Worm (Caenorhabditis elegans) whole organism, L1 larva: ENCODE data around the gene prx-14.
"Not testable (repeated sequence)": the region's sequence is repeated elsewhere in the genome, so short reads cannot be mapped to it uniquely, and the experiment has no call there.

Experiments
- Y116A8C.19 ChIP-seq: sonication (generic microtip); optimal IDR thresholded peaks from 2 replicates; lab custom pipeline; 2016; ENCODE audit warnings: missing compliant biosample characterization, missing genetic modification characterization, borderline replicate concordance
- ama-1 ChIP-seq: fragments of 150-350 bp; optimal IDR thresholded peaks from 2 replicates; lab custom pipeline; 2014
- ceh-82 ChIP-seq, 3 experiments: fragments of 150-350 bp in 1 of 3; sonication (generic microtip) in 2 of 3; optimal IDR thresholded peaks; 2 replicates each; lab custom pipeline; 2014 to 2017; ENCODE audit warnings: missing biosample characterization in 3 of 3, missing genetic modification characterization in 3 of 3
- efl-1 ChIP-seq, 4 experiments: fragments of 150-350 bp; optimal IDR thresholded peaks in 3 of 4; peaks in 1 of 4; 1 replicate in 1 of 4; 2 replicates in 3 of 4; lab custom pipeline; 2014; ENCODE audit warnings: missing biosample characterization in 2 of 4, missing genetic modification characterization in 2 of 4, missing genetic modification reagents in 2 of 4
- egl-27 ChIP-seq, 2 experiments: fragments of 150-350 bp in 1 of 2; sonication (generic microtip); optimal IDR thresholded peaks; 3 replicates each; lab custom pipeline; 2017 to 2018; ENCODE audit warnings: missing biosample characterization in 2 of 2, missing genetic modification characterization in 2 of 2, missing genetic modification reagents in 2 of 2
- elt-3 ChIP-seq, 6 experiments: fragments of 150-350 bp in 1 of 6; sonication (generic microtip); optimal IDR thresholded peaks; 2 replicates each; lab custom pipeline; 2017 to 2018; ENCODE audit warnings: missing biosample characterization in 6 of 6, missing genetic modification characterization in 6 of 6, inconsistent platforms in 1 of 6
- fos-1 ChIP-seq: fragments of 150-350 bp; optimal IDR thresholded peaks from 2 replicates; lab custom pipeline; 2014; ENCODE audit warnings: missing biosample characterization, missing genetic modification characterization
- grh-1 ChIP-seq: fragments of 200-800 bp; sonication (Bioruptor generic); IDR thresholded peaks from 2 replicates; pipeline ENCODE4 v1.3.6; 2022; ENCODE audit warnings: missing genetic modification reagents, missing genetic modification characterization, missing compliant biosample characterization
- hlh-4 ChIP-seq: sonication (generic microtip); optimal IDR thresholded peaks from 2 replicates; lab custom pipeline; 2016; ENCODE audit warnings: mild to moderate bottlenecking, missing genetic modification characterization, missing compliant biosample characterization
- lin-39 ChIP-seq: fragments of 150-350 bp; optimal IDR thresholded peaks from 2 replicates; lab custom pipeline; 2014; ENCODE audit warnings: missing biosample characterization, missing genetic modification reagents, missing genetic modification characterization
- lsy-2 ChIP-seq, 2 experiments: fragments of 150-350 bp; optimal IDR thresholded peaks; 2 replicates each; lab custom pipeline; 2014; ENCODE audit warnings: missing biosample characterization in 2 of 2, missing genetic modification characterization in 2 of 2
- nhr-12 ChIP-seq: sonication (generic microtip); optimal IDR thresholded peaks from 2 replicates; lab custom pipeline; 2017; ENCODE audit warnings: missing biosample characterization, missing genetic modification characterization
- nhr-19 ChIP-seq: fragments of 200-800 bp; sonication (Bioruptor generic); conservative IDR thresholded peaks from 2 replicates; pipeline ENCODE4 v1.3.6; 2022; ENCODE audit warnings: missing genetic modification characterization, missing compliant biosample characterization
- nhr-28 ChIP-seq: fragments of 150-350 bp; optimal IDR thresholded peaks from 2 replicates; lab custom pipeline; 2014; ENCODE audit warnings: missing biosample characterization, missing genetic modification characterization
- nhr-85 ChIP-seq: sonication (generic microtip); peaks from one replicate; lab custom pipeline; 2016; ENCODE audit warnings: missing genetic modification characterization, inconsistent platforms, missing compliant biosample characterization
- nhr-90 ChIP-seq: sonication (generic microtip); optimal IDR thresholded peaks from 2 replicates; lab custom pipeline; 2016; ENCODE audit warnings: mild to moderate bottlenecking, missing genetic modification characterization, missing compliant biosample characterization; ENCODE audit not compliant: poor library complexity
- pax-3 ChIP-seq: fragments of 200-800 bp; sonication (Bioruptor generic); optimal IDR thresholded peaks from 2 replicates; lab custom pipeline; 2018; ENCODE audit warnings: mild to moderate bottlenecking, missing genetic modification characterization, moderate library complexity, missing compliant biosample characterization
- skn-1 ChIP-seq: fragments of 150-350 bp; optimal IDR thresholded peaks from 2 replicates; lab custom pipeline; 2014; ENCODE audit warnings: missing biosample characterization, missing genetic modification characterization
- snu-23 ChIP-seq: sonication (generic microtip); optimal IDR thresholded peaks from 2 replicates; lab custom pipeline; 2016; ENCODE audit warnings: missing genetic modification characterization, missing compliant biosample characterization
- unc-30 ChIP-seq: sonication (generic microtip); optimal IDR thresholded peaks from 2 replicates; lab custom pipeline; 2017; ENCODE audit warnings: missing biosample characterization, missing genetic modification characterization
- unc-86 ChIP-seq: sonication (generic microtip); optimal IDR thresholded peaks from 2 replicates; lab custom pipeline; 2016; ENCODE audit warnings: missing genetic modification characterization, missing compliant biosample characterization
- unc-98 ChIP-seq: fragments of 200-800 bp; sonication (Bioruptor generic); IDR thresholded peaks from 2 replicates; pipeline ENCODE4 v1.3.6; 2022; ENCODE audit warnings: missing genetic modification characterization, missing compliant biosample characterization
- vab-15 ChIP-seq: sonication (generic microtip); optimal IDR thresholded peaks from 2 replicates; lab custom pipeline; 2017; ENCODE audit warnings: missing genotype, mild to moderate bottlenecking, missing genetic modification characterization, missing compliant biosample characterization
- zip-4 ChIP-seq: fragments of 200-800 bp; sonication (Bioruptor generic); optimal IDR thresholded peaks from 2 replicates; lab custom pipeline; 2018; ENCODE audit warnings: mild to moderate bottlenecking, missing genetic modification characterization, moderate library complexity, missing compliant biosample characterization
- ztf-11 ChIP-seq, 2 experiments: sonication (generic microtip); optimal IDR thresholded peaks; 2 replicates each; lab custom pipeline; 2016 to 2017; ENCODE audit warnings: missing genetic modification characterization in 2 of 2, missing biosample characterization in 1 of 2, missing compliant biosample characterization in 1 of 2
- ztf-4 ChIP-seq: fragments of 150-350 bp; optimal IDR thresholded peaks from 2 replicates; lab custom pipeline; 2014; ENCODE audit warnings: missing biosample characterization, missing genetic modification characterization

Gene prx-14

DNA sequence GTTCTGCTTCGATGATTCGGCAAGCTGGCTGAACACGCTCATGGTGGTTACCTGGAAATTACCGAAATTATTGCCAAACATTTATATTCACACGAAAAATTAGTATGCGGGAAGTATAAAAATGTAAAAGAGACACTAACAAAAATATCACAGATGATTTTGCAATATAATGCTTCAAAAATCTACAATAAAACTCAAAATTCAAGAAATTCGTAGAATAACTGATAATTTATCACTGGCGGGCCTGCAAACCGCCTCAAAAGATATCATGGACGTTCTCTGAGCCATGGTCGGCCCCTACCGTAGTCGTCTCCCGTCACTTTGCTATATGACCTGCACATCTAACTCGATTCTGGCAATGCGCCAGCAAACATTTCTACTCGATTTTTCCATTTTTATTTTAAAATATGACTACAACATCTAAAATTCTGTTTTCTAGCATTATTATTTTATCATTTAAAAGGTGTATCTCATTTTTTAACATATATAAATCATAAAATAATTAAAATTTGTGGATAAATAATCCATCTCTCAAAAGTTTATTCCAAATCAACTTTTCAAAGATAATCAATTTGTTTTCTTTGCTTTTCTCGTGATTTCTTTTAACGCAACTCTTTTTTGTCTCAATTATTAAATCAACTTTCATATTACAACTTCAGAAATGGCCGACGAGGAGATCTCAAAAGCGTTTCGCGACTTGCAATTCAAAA, 33.3 kb upstream of the prx-14 start, which contains the start of the genes F01G4.6 and pfd-1 (continued):
- TF ChIP-seq fos-1 (tag; lab: Kevin White, UChicago) (peak; percentile 88), hlh-4 (no peak), pax-3 (tag; lab: Kevin White, UChicago) (peak; percentile 91), skn-1 (peak; percentile 88), egl-27 (tag; optimal IDR thresholded peaks at IDR 0.05; lab: Kevin White, UChicago) (no peak), snu-23 (GFP tag; lab: Kevin White, UChicago) (peak; percentile 97), unc-30 (tag; lab: Kevin White, UChicago) (no peak), unc-98 (GFP tag; lab: Robert Waterston, UW) (no peak; the same call in 1 of the 2 replicates), unc-86 (tag; lab: Kevin White, UChicago) (peak; percentile 86), ztf-11 (tag; optimal IDR thresholded peaks at IDR 0.05; lab: Kevin White, UChicago) (peak in 1 of 2 experiments; percentile 81), zip-4 (GFP tag; lab: Kevin White, UChicago) (peak; percentile 83), Y116A8C.19 (tag; lab: Kevin White, UChicago) (no peak)
- TF ChIP-seq, all 84 proteins: peak for 64

DNA sequence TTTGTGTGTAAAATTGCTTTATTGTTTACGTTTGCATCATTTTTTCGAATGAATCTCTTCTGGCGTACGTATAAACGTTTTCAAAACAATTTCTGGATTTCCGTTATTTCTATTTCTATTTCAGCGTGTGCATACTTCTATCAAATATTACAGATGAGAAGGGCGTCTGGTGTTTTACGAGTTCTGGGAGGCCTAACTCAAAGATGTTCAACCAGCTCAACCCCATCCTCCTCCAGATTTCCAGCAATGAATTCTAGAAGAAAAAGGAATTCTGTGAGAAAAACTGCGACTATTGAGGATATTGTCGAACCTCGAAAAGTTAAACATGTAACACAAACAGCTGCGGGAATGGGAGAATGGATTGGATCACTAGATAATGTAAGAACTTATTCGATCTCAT, 32.1 kb upstream of the prx-14 start, which contains the start of gene C08F8.2:
TSS of gene C08F8.2 (plus strand) at position 154 of the 400 bp plus-strand sequence.
- TF ChIP-seq ztf-4 (peak; percentile 13), vab-15 (no peak), ama-1 (lab: Kevin White, UChicago) (peak; percentile 67), nhr-19 (GFP tag; lab: Robert Waterston, UW) (peak; percentile 30; the same call in 1 of the 2 replicates)
- TF ChIP-seq, all 84 proteins: peak for 3

DNA sequence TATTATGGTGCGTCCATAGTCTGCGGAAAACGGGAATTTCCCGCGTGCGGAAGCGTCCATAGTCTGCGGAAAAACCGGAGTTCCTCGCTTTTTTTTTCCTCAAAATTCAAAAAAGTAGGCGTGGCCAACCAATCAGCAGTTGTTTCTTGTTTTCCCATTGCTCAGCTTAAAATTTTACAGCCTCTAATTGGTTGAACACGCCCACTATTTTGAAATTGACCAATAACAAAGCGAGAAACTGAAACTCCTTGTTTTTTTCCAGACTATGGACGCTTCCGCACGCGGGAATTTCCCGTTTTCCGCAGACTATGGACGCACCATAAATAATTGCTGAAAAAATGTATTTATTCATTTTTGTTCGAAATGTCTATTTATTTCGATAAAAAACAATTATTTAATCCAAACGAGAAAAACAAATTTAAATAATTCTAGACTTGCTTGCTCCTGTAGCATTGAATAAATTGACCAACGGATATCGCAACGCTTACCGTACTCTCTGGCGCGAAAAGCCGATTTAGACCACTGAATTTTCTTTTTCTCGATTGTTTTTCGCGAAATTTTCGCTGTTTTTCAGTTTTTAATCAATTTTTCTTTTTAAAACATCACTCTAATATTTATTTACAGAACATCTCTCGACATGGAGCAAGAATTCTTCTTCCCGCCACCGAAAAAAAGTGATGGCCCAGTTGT, 28.4 kb upstream of the prx-14 start, which contains the start of gene C08F8.3:
TSS of gene C08F8.3 (plus strand) at position 620 of the 690 bp plus-strand sequence.
- TF ChIP-seq grh-1 (GFP tag; lab: Robert Waterston, UW); ceh-82 (tag; optimal IDR thresholded peaks at IDR 0.05; lab: Kevin White, UChicago); nhr-28: not testable (repeated sequence)

DNA sequence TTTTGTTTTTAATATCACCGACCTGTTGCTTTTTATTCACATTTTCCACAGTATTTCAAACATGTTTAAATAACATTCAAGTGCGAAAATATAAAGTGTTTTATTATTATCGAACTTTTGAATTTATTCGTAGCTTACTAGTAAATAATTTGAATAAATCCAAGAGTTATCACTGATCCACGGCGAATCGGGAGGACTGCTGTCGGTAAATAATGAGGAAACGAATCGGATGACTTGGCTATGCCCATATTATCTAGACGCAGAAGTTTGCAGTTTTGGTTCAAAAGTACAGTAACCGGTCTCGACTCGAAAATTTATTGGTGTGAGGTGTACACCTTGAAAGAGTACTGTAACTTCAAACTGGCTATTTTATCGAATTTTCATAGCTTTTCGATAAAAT, 26.4 kb upstream of the prx-14 start:
- TF ChIP-seq lsy-2 (tag; optimal IDR thresholded peaks at IDR 0.05; lab: Kevin White, UChicago) (no peak), elt-3 (tag; optimal IDR thresholded peaks at IDR 0.05; lab: Kevin White, UChicago) (no peak), nhr-90 (tag; lab: Kevin White, UChicago) (no peak), ztf-4 (no peak), Y116A8C.19 (tag; lab: Kevin White, UChicago) (no peak)
- TF ChIP-seq, all 84 proteins: peak for 0

DNA sequence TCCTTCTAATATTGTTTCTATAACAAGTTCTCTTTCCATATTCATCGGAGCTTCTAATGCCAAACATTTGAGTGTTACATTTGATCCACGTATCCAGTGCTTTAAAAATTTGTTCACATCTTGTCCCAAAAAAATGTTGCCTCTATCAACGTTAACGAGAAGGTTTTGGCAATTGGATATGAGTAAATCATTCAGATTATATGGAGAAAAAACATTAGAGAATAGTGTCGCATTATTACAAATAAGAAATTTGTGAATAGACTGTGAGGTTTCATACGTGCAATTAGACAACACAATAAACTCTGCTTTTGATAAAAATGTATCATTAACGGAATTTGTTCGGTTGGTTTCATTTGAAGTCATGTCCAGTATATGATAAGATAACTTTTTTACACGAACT, 23.0 kb upstream of the prx-14 start, which contains the start of gene mboa-4:
TSS of gene mboa-4 (minus strand) at position 101 of the 400 bp plus-strand sequence.
- no peak for TF ChIP-seq lin-39
- no peak for TF ChIP-seq nhr-85
- no peak for TF ChIP-seq pax-3 (tag; lab: Kevin White, UChicago)
- TF ChIP-seq nhr-12 (tag; lab: Kevin White, UChicago), result no peak
- no peak for TF ChIP-seq hlh-4

DNA sequence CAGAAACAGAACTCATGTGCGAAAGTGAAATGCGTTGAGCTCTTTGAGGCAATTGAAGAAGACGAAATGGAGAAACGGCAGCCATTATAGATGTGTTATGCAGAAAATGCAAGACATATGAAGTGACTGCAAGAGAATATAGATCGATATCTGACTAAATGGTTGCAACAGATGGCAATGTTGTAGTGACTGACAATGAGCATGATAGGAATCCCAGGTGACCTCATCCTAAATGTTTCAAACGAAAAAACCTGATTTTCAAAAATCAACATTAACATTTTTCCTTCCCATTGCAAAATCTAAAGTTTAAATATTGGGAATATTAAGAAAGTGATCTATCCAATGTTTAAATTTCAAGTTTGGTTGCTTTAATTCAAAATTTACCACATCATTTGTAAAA, 22.2 kb upstream of the prx-14 start, which contains the start of gene C08F8.15:
TSS of gene C08F8.15 (minus strand) at position 101 of the 400 bp plus-strand sequence.
- TF ChIP-seq elt-3 (tag; optimal IDR thresholded peaks at IDR 0.05; lab: Kevin White, UChicago) (no peak), efl-1 (optimal IDR thresholded peaks at IDR 0.05; lab: Kevin White, UChicago) (no peak), efl-1 (GFP tag; optimal IDR thresholded peaks at IDR 0.05 in 1 of 2; lab: Kevin White, UChicago) (peak in 1 of 2 experiments; percentile 67)
